Worm (Caenorhabditis elegans) whole organism, young adult: ENCODE results near the gene F35G2.1.

Experiments
- D2030.7 ChIP-seq: fragments of 200-800 bp; sonication (Bioruptor generic); IDR thresholded peaks from 2 replicates; pipeline ENCODE4 v1.3.6; 2022; ENCODE audit warnings: missing genetic modification reagents, missing genetic modification characterization, missing compliant biosample characterization
- F10E7.11 ChIP-seq: sonication (generic microtip); optimal IDR thresholded peaks from 2 replicates; lab custom pipeline; 2017; ENCODE audit warnings: mild to moderate bottlenecking, missing genetic modification characterization, moderate library complexity, missing compliant biosample characterization
- F33H1.4 ChIP-seq: fragments of 200-800 bp; sonication (Bioruptor generic); IDR thresholded peaks from 2 replicates; pipeline ENCODE4 v1.3.6; 2022; ENCODE audit warnings: missing genetic modification reagents, missing genetic modification characterization, missing compliant biosample characterization
- F39B2.1 ChIP-seq: fragments of 200-800 bp; sonication (Bioruptor generic); IDR thresholded peaks from 2 replicates; pipeline ENCODE4 v1.3.6; 2022; ENCODE audit warnings: missing genetic modification reagents, missing genetic modification characterization, missing compliant biosample characterization
- F52B5.7 ChIP-seq: sonication (generic microtip); optimal IDR thresholded peaks from 2 replicates; lab custom pipeline; 2016; ENCODE audit warnings: mild to moderate bottlenecking, missing genetic modification characterization, missing compliant biosample characterization
- K12H6.12 ChIP-seq: fragments of 200-800 bp; sonication (Bioruptor generic); optimal IDR thresholded peaks from 2 replicates; lab custom pipeline; 2018; ENCODE audit warnings: mild to moderate bottlenecking, missing genetic modification characterization, missing compliant biosample characterization
- T07F8.4 ChIP-seq: sonication (generic microtip); optimal IDR thresholded peaks from 2 replicates; lab custom pipeline; 2016; ENCODE audit warnings: mild to moderate bottlenecking, missing genetic modification characterization, moderate library complexity, missing compliant biosample characterization
- Y53F4B.3 ChIP-seq: fragments of 200-800 bp; sonication (Bioruptor generic); IDR thresholded peaks from 2 replicates; pipeline ENCODE4 v1.3.6; 2022; ENCODE audit warnings: missing genetic modification reagents, missing genetic modification characterization, missing compliant biosample characterization
- Y67H2A.10 ChIP-seq: fragments of 200-800 bp; sonication (Bioruptor generic); conservative IDR thresholded peaks from 2 replicates; pipeline ENCODE4 v1.3.6; 2022; ENCODE audit warnings: missing genetic modification reagents, missing genetic modification characterization, missing compliant biosample characterization
- aptf-3 ChIP-seq: fragments of 200-800 bp; sonication (Bioruptor generic); IDR thresholded peaks from 2 replicates; pipeline ENCODE4 v1.3.6; 2022; ENCODE audit warnings: missing genetic modification characterization, missing compliant biosample characterization
- attf-3 ChIP-seq: fragments of 200-800 bp; sonication (Bioruptor generic); conservative IDR thresholded peaks from 2 replicates; pipeline ENCODE4 v1.3.6; 2022; ENCODE audit warnings: missing genetic modification reagents, missing genetic modification characterization, missing compliant biosample characterization
- bed-2 ChIP-seq: fragments of 200-800 bp; sonication (Bioruptor generic); IDR thresholded peaks from 2 replicates; pipeline ENCODE4 v1.3.6; 2022; ENCODE audit warnings: missing genetic modification reagents, missing genetic modification characterization, missing compliant biosample characterization
- cebp-2 ChIP-seq: fragments of 200-800 bp; sonication (Bioruptor generic); IDR thresholded peaks from 2 replicates; pipeline ENCODE4 v1.3.6; 2022; ENCODE audit warnings: missing genetic modification characterization, missing compliant biosample characterization
- ceh-40 ChIP-seq: fragments of 200-800 bp; sonication (Bioruptor generic); IDR thresholded peaks from 2 replicates; pipeline ENCODE4 v1.3.6; 2022; ENCODE audit warnings: missing genetic modification characterization, missing compliant biosample characterization
- ceh-58 ChIP-seq: fragments of 200-800 bp; sonication (Bioruptor generic); IDR thresholded peaks from 2 replicates; pipeline ENCODE4 v1.3.6; 2022; ENCODE audit warnings: missing genetic modification characterization, missing compliant biosample characterization
- ceh-91 ChIP-seq: fragments of 200-800 bp; sonication (Bioruptor generic); IDR thresholded peaks from 2 replicates; pipeline ENCODE4 v1.3.6; 2022; ENCODE audit warnings: missing genetic modification reagents, missing genetic modification characterization, missing compliant biosample characterization
- dox-1 ChIP-seq: fragments of 200-800 bp; sonication (Bioruptor generic); IDR thresholded peaks from 2 replicates; pipeline ENCODE4 v1.3.6; 2022; ENCODE audit warnings: missing genetic modification reagents, missing genetic modification characterization, missing compliant biosample characterization
- efl-1 ChIP-seq: fragments of 150-350 bp; optimal IDR thresholded peaks from 2 replicates; lab custom pipeline; 2014; ENCODE audit warnings: missing biosample characterization, missing genetic modification reagents, missing genetic modification characterization
- egrh-3 ChIP-seq: fragments of 200-800 bp; sonication (Bioruptor generic); IDR thresholded peaks from 2 replicates; pipeline ENCODE4 v1.3.6; 2022; ENCODE audit warnings: missing genetic modification reagents, missing genetic modification characterization, missing compliant biosample characterization
- ekl-4 ChIP-seq: fragments of 200-800 bp; sonication (Bioruptor generic); IDR thresholded peaks from 2 replicates; pipeline ENCODE4 v1.3.6; 2022; ENCODE audit warnings: missing genetic modification reagents, missing genetic modification characterization, missing compliant biosample characterization
- hmg-20 ChIP-seq: fragments of 200-800 bp; sonication (Bioruptor generic); IDR thresholded peaks from 2 replicates; pipeline ENCODE4 v1.3.6; 2022; ENCODE audit warnings: missing genetic modification reagents, missing genetic modification characterization, missing compliant biosample characterization
- hsf-1 ChIP-seq: fragments of 200-800 bp; sonication (Bioruptor generic); IDR thresholded peaks from 2 replicates; pipeline ENCODE4 v1.3.6; 2022; ENCODE audit warnings: missing genetic modification reagents, missing genetic modification characterization, missing compliant biosample characterization
- let-607 ChIP-seq, 2 experiments: fragments of 200-800 bp in 1 of 2; sonication (Bioruptor generic) in 1 of 2; sonication (generic microtip) in 1 of 2; optimal IDR thresholded peaks; 2 replicates each; lab custom pipeline; 2016 to 2018; ENCODE audit warnings: mild to moderate bottlenecking in 2 of 2, missing compliant biosample characterization in 2 of 2, missing genetic modification characterization in 2 of 2, moderate library complexity in 2 of 2, missing genotype in 1 of 2
- lin-54 ChIP-seq: fragments of 200-800 bp; sonication (Bioruptor generic); optimal IDR thresholded peaks from 2 replicates; lab custom pipeline; 2018; ENCODE audit warnings: mild to moderate bottlenecking, missing genetic modification characterization, missing compliant biosample characterization
- lsl-1 ChIP-seq: fragments of 200-800 bp; sonication (Bioruptor generic); optimal IDR thresholded peaks from 2 replicates; lab custom pipeline; 2018; ENCODE audit warnings: mild to moderate bottlenecking, missing genetic modification characterization, moderate library complexity, missing compliant biosample characterization
- madf-6 ChIP-seq: fragments of 200-800 bp; sonication (Bioruptor generic); IDR thresholded peaks from 2 replicates; pipeline ENCODE4 v1.3.6; 2022; ENCODE audit warnings: missing genetic modification reagents, missing genetic modification characterization, missing compliant biosample characterization
- madf-8 ChIP-seq: fragments of 200-800 bp; sonication (Bioruptor generic); conservative IDR thresholded peaks from 2 replicates; pipeline ENCODE4 v1.3.6; 2022; ENCODE audit warnings: missing genetic modification reagents, missing genetic modification characterization, missing compliant biosample characterization
- mxl-1 ChIP-seq: sonication (generic microtip); optimal IDR thresholded peaks from 2 replicates; lab custom pipeline; 2016; ENCODE audit warnings: missing genetic modification characterization, missing compliant biosample characterization
- pbrm-1 ChIP-seq: fragments of 200-800 bp; sonication (Bioruptor generic); IDR thresholded peaks from 2 replicates; pipeline ENCODE4 v1.3.6; 2022; ENCODE audit warnings: missing genetic modification reagents, missing genetic modification characterization, missing compliant biosample characterization
- rcor-1 ChIP-seq: fragments of 200-800 bp; sonication (Bioruptor generic); IDR thresholded peaks from 2 replicates; pipeline ENCODE4 v1.3.6; 2022; ENCODE audit warnings: missing genetic modification reagents, missing genetic modification characterization, missing compliant biosample characterization
- snpc-1.1 ChIP-seq: sonication (generic microtip); optimal IDR thresholded peaks from 2 replicates; lab custom pipeline; 2017; ENCODE audit warnings: missing genetic modification characterization, mild to moderate bottlenecking, missing compliant biosample characterization, antibody characterized with exemption, moderate library complexity, missing genotype, missing genetic modification reagents; ENCODE audit not compliant: insufficient read depth
- snpc-4 ChIP-seq, 5 experiments: fragments of 150-350 bp in 1 of 5; sonication (generic microtip) in 4 of 5; optimal IDR thresholded peaks; 2 replicates each; lab custom pipeline; 2014 to 2018; ENCODE audit warnings: missing genetic modification characterization in 5 of 5, missing biosample characterization in 3 of 5, antibody characterized with exemption in 2 of 5, mild to moderate bottlenecking in 2 of 5, missing compliant biosample characterization in 2 of 5, missing genotype in 2 of 5, moderate library complexity in 2 of 5, missing genetic modification reagents in 1 of 5
- somi-1 ChIP-seq: fragments of 200-800 bp; sonication (Bioruptor generic); optimal IDR thresholded peaks from 2 replicates; lab custom pipeline; 2018; ENCODE audit warnings: mild to moderate bottlenecking, missing genetic modification characterization, missing compliant biosample characterization
- tbp1 ChIP-seq: fragments of 200-800 bp; sonication (Bioruptor generic); optimal IDR thresholded peaks from 2 replicates; lab custom pipeline; 2018; ENCODE audit warnings: mild to moderate bottlenecking, missing genetic modification characterization, missing compliant biosample characterization
- tbx-9 ChIP-seq: sonication (generic microtip); optimal IDR thresholded peaks from 2 replicates; lab custom pipeline; 2016; ENCODE audit warnings: borderline replicate concordance, missing genetic modification characterization, inconsistent platforms, missing compliant biosample characterization
- xnd-1 ChIP-seq: sonication (generic microtip); optimal IDR thresholded peaks from 2 replicates; lab custom pipeline; 2016; ENCODE audit warnings: missing genotype, missing genetic modification reagents, missing genetic modification characterization, missing compliant biosample characterization
- zfh-2 ChIP-seq: fragments of 200-800 bp; sonication (Bioruptor generic); conservative IDR thresholded peaks from 2 replicates; pipeline ENCODE4 v1.3.6; 2022; ENCODE audit warnings: missing genetic modification reagents, missing genetic modification characterization, missing compliant biosample characterization
- ztf-18 ChIP-seq: sonication (generic microtip); optimal IDR thresholded peaks from 2 replicates; lab custom pipeline; 2016; ENCODE audit warnings: missing genotype, mild to moderate bottlenecking, missing genetic modification characterization, missing compliant biosample characterization

F35G2.1 gene

ce11 chrIV:12202949-12203348 lies at the start of gene F35G2.1:
TSS of gene F35G2.1 (plus strand) at chrIV:12203249.
- TF ChIP-seq attf-3 (GFP tag; lab: Robert Waterston, UW) (0 out of 2 replicates have a peak, but pooled peaks have one; percentile 8), T07F8.4 (tag; lab: Kevin White, UChicago) (no peak)

- no peak for TF ChIP-seq mxl-1 (tag; lab: Kevin White, UChicago)
- TF ChIP-seq ceh-91 (GFP tag; lab: Robert Waterston, UW) = peak; percentile 65; the same call in 1 of the 2 replicates
- peak; percentile 90 for TF ChIP-seq lsl-1
- peak; percentile 76 for TF ChIP-seq madf-8
- TF ChIP-seq somi-1 (GFP tag; lab: Kevin White, UChicago) = no peak
- TF ChIP-seq xnd-1 (tag; lab: Kevin White, UChicago) = peak; percentile 83
- no peak for TF ChIP-seq F39B2.1 (GFP tag; lab: Robert Waterston, UW)
- TF ChIP-seq F33H1.4 (GFP tag; lab: Robert Waterston, UW) = peak; percentile 86
- TF ChIP-seq tbx-9 = no peak
- no peak for TF ChIP-seq F52B5.7
- peak; percentile 69 for TF ChIP-seq efl-1 (GFP tag; lab: Kevin White, UChicago)
- TF ChIP-seq tbp1 = peak; percentile 22
- no peak for TF ChIP-seq snpc-4 (GFP tag; optimal IDR thresholded peaks at IDR 0.05; lab: Kevin White, UChicago)
- TF ChIP-seq snpc-4 (tag; optimal IDR thresholded peaks at IDR 0.05; lab: Kevin White, UChicago) = peak in 1 of 4 experiments; percentile 36
- TF ChIP-seq madf-6 (GFP tag; lab: Robert Waterston, UW) = peak; percentile 88
- peak; percentile 46; the same call in 1 of the 2 replicates for TF ChIP-seq D2030.7 (GFP tag; lab: Robert Waterston, UW)
- peak; percentile 66 for TF ChIP-seq lin-54 (GFP tag; lab: Kevin White, UChicago)
- TF ChIP-seq egrh-3 = no peak
- TF ChIP-seq ceh-58 (GFP tag; lab: Robert Waterston, UW) = no peak
These were observed 48.8 kb upstream of the F35G2.1 start, which contains the start of gene B0001.7 for ce11 chrIV:12154195-12154677. TSS of gene B0001.7 (minus strand) at chrIV:12154245.

- peak; percentile 71; the same call in 1 of the 2 replicates for TF ChIP-seq cebp-2 (GFP tag; lab: Robert Waterston, UW)
- TF ChIP-seq pbrm-1 (GFP tag; lab: Robert Waterston, UW) = peak; percentile 39; the same call in 1 of the 2 replicates
- TF ChIP-seq ceh-40 (GFP tag; lab: Robert Waterston, UW) = 0 out of 2 replicates have a peak, but pooled peaks have one; percentile 30
- peak; percentile 68 for TF ChIP-seq madf-6 (GFP tag; lab: Robert Waterston, UW)
- TF ChIP-seq aptf-3 (GFP tag; lab: Robert Waterston, UW) = 0 out of 2 replicates have a peak, but pooled peaks have one; percentile 64
- peak; percentile 64; the same call in 1 of the 2 replicates for TF ChIP-seq Y67H2A.10 (GFP tag; lab: Robert Waterston, UW)
- TF ChIP-seq ekl-4 (GFP tag; lab: Robert Waterston, UW) = peak; percentile 64; the same call in 1 of the 2 replicates
- TF ChIP-seq hsf-1 (GFP tag; lab: Robert Waterston, UW) = peak; percentile 98
- peak; percentile 84 for TF ChIP-seq dox-1 (GFP tag; lab: Robert Waterston, UW)
- TF ChIP-seq, all 124 proteins: peak for 9; not testable (repeated sequence) for 115
These were observed 47.2 kb upstream of the F35G2.1 start for ce11 chrIV:12155819-12156218.

ce11 chrIV:12156642-12157233 lies 46.3 kb upstream of the F35G2.1 start, which contains the start of gene eri-12:
TSS of gene eri-12 (plus strand) at chrIV:12156838.
- TF ChIP-seq Y53F4B.3 (GFP tag; lab: Robert Waterston, UW) (no peak), D2030.7 (GFP tag; lab: Robert Waterston, UW) (no peak), pbrm-1 (GFP tag; lab: Robert Waterston, UW) (no peak), ztf-18 (tag; lab: Kevin White, UChicago) (no peak), F10E7.11 (no peak), let-607 (tag; optimal IDR thresholded peaks at IDR 0.05; lab: Kevin White, UChicago) (no peak), K12H6.12 (tag; lab: Kevin White, UChicago) (no peak), Y67H2A.10 (GFP tag; lab: Robert Waterston, UW) (no peak), snpc-1.1 (tag; lab: Kevin White, UChicago) (no peak), hmg-20 (GFP tag; lab: Robert Waterston, UW) (no peak), zfh-2 (GFP tag; lab: Robert Waterston, UW) (no peak), rcor-1 (GFP tag; lab: Robert Waterston, UW) (no peak), bed-2 (GFP tag; lab: Robert Waterston, UW) (no peak)
